1 fruit fly cellular context compared by ENCODE assay signal in the genomic region with DNA sequence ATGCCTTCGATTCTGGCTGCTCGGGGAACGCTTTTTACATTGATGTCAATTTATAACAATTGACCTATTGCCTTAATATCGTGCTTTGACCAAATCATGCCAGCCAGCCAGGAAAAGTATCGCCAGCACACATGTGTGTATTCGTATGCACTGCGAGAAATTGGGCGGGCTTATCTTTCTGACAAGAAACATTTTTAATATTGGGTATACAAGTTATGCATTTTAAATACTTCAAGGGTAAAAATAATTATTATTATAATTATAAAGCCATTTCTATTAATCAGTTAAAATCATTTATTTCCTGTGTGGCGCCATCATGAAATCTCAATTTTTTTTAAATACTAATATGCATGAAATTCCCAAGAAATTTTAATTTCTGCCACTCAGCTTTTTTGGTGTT.
TF ChIP-seq lines count a peak whose summit lies in the region.

No protein-coding gene starts in this region.

TF ChIP-seq in whole organism, embryonic, 481 proteins besides CTCF, POLR2A, EP300 and RAD21 (continued from another document):
- no peak for TF ChIP-seq prd (optimal IDR thresholded peaks at IDR 0.05; lab: Kevin White, UChicago)
- TF ChIP-seq prd (GFP tag; IDR thresholded peaks at IDR 0.05; lab: Robert Waterston, UW) = peak; percentile 75
- no peak for TF ChIP-seq tx (GFP tag; optimal IDR thresholded peaks at IDR 0.05; lab: Kevin White, UChicago)
- TF ChIP-seq CG11247 (GFP tag; IDR thresholded peaks at IDR 0.05; lab: Robert Waterston, UW) = no peak
- TF ChIP-seq CG13296 (GFP tag; optimal IDR thresholded peaks at IDR 0.05; lab: Kevin White, UChicago) = no peak
- peak; percentile 60 for TF ChIP-seq nmo (GFP tag; optimal IDR thresholded peaks at IDR 0.05; lab: Kevin White, UChicago)
- TF ChIP-seq CG5953 (GFP tag; IDR thresholded peaks at IDR 0.05; lab: Robert Waterston, UW) = 0 out of 2 replicates have a peak, but pooled peaks have one; percentile 19
- peak; percentile 31 for TF ChIP-seq CG30431 (GFP tag; optimal IDR thresholded peaks at IDR 0.05; lab: Kevin White, UChicago)
- no peak for TF ChIP-seq Myb (GFP tag; optimal IDR thresholded peaks at IDR 0.05; lab: Kevin White, UChicago)
- no peak for TF ChIP-seq nerfin-1 (tag; optimal IDR thresholded peaks at IDR 0.05; lab: Kevin White, UChicago)
- peak; percentile 46; the same call in 1 of the 2 replicates for TF ChIP-seq CG14014 (GFP tag; IDR thresholded peaks at IDR 0.05; lab: Robert Waterston, UW)
- TF ChIP-seq CG10274 (GFP tag; optimal IDR thresholded peaks at IDR 0.05; lab: Kevin White, UChicago) = no peak
- TF ChIP-seq CG14965 (GFP tag; optimal IDR thresholded peaks at IDR 0.05; lab: Kevin White, UChicago; ENCODE audit: borderline replicate concordance) = no peak
- TF ChIP-seq lov (optimal IDR thresholded peaks at IDR 0.05; lab: Kevin White, UChicago) = no peak
- TF ChIP-seq lov (GFP tag; IDR thresholded peaks at IDR 0.05; lab: Robert Waterston, UW) = no peak
- peak in 1 of 3 experiments; percentile 26 for TF ChIP-seq lola (GFP tag; optimal IDR thresholded peaks at IDR 0.05; lab: Kevin White, UChicago)
- TF ChIP-seq Bteb2 (GFP tag; optimal IDR thresholded peaks at IDR 0.05; lab: Kevin White, UChicago) = no peak
- no peak for TF ChIP-seq Sry-δ (GFP tag; optimal IDR thresholded peaks at IDR 0.05; lab: Kevin White, UChicago)
- TF ChIP-seq croc (GFP tag; conservative IDR thresholded peaks at IDR 0.05; lab: Robert Waterston, UW) = no peak
- peak; percentile 34 for TF ChIP-seq CG9727 (GFP tag; optimal IDR thresholded peaks at IDR 0.05; lab: Kevin White, UChicago)
- TF ChIP-seq CG2712 (tag; optimal IDR thresholded peaks at IDR 0.05; lab: Kevin White, UChicago) = peak; percentile 39
- TF ChIP-seq CG8944 (GFP tag; optimal IDR thresholded peaks at IDR 0.05; lab: Kevin White, UChicago) = no peak
- no peak for TF ChIP-seq CG6854 (GFP tag; optimal IDR thresholded peaks at IDR 0.05; lab: Kevin White, UChicago)
- TF ChIP-seq Bgb (GFP tag; IDR thresholded peaks at IDR 0.05; lab: Robert Waterston, UW; ENCODE audit: partially characterized antibody) = no peak
- TF ChIP-seq CG6813 (GFP tag; optimal IDR thresholded peaks at IDR 0.05; lab: Kevin White, UChicago) = no peak
- no peak for TF ChIP-seq bigmax (GFP tag; optimal IDR thresholded peaks at IDR 0.05; lab: Kevin White, UChicago)
- TF ChIP-seq CG43689 (GFP tag; IDR thresholded peaks at IDR 0.05; lab: Robert Waterston, UW) = no peak
- no peak for TF ChIP-seq CG34376 (GFP tag; optimal IDR thresholded peaks at IDR 0.05; lab: Kevin White, UChicago)
- TF ChIP-seq CG12155 (GFP tag; optimal IDR thresholded peaks at IDR 0.05; lab: Kevin White, UChicago) = peak; percentile 7
- TF ChIP-seq GATAe (GFP tag; conservative IDR thresholded peaks at IDR 0.05; lab: Robert Waterston, UW) = no peak
- no peak for TF ChIP-seq CG15269 (tag; optimal IDR thresholded peaks at IDR 0.05; lab: Kevin White, UChicago)
- TF ChIP-seq Xbp1 (GFP tag; optimal IDR thresholded peaks at IDR 0.05; lab: Kevin White, UChicago) = peak; percentile 23
- 0 out of 3 replicates have a peak, but pooled peaks have one; percentile 35 for TF ChIP-seq CG34422 (GFP tag; IDR thresholded peaks at IDR 0.05; lab: Robert Waterston, UW)
- peak; percentile 60; the same call in 1 of the 3 replicates for TF ChIP-seq ci (GFP tag; IDR thresholded peaks at IDR 0.05; lab: Robert Waterston, UW)
- TF ChIP-seq dmrt11E (tag; optimal IDR thresholded peaks at IDR 0.05; lab: Kevin White, UChicago) = peak; percentile 52
- peak; percentile 11 for TF ChIP-seq Spps (tag; optimal IDR thresholded peaks at IDR 0.05; lab: Kevin White, UChicago)
- no peak for TF ChIP-seq cad (GFP tag; optimal IDR thresholded peaks at IDR 0.05; lab: Kevin White, UChicago)
- TF ChIP-seq CG2202 (tag; optimal IDR thresholded peaks at IDR 0.05; lab: Kevin White, UChicago) = no peak
- no peak for TF ChIP-seq CG7357 (GFP tag; IDR thresholded peaks at IDR 0.05; lab: Robert Waterston, UW)
- peak; percentile 19; the same call in 1 of the 2 replicates for TF ChIP-seq CG4404 (GFP tag; IDR thresholded peaks at IDR 0.05; lab: Robert Waterston, UW)
- no peak for TF ChIP-seq lbe (GFP tag; optimal IDR thresholded peaks at IDR 0.05; lab: Kevin White, UChicago)
- TF ChIP-seq CG1529 (GFP tag; optimal IDR thresholded peaks at IDR 0.05; lab: Kevin White, UChicago) = peak; percentile 2
- TF ChIP-seq vvl (GFP tag; IDR thresholded peaks at IDR 0.05; lab: Robert Waterston, UW) = peak; percentile 39; the same call in 1 of the 2 replicates
- no peak for TF ChIP-seq CG1792 (GFP tag; optimal IDR thresholded peaks at IDR 0.05; lab: Kevin White, UChicago)
- TF ChIP-seq cas (GFP tag; IDR thresholded peaks at IDR 0.05; lab: Robert Waterston, UW) = no peak
- TF ChIP-seq CG13287 (GFP tag; IDR thresholded peaks at IDR 0.05; lab: Robert Waterston, UW; ENCODE audit: partially characterized antibody) = no peak
- no peak for TF ChIP-seq luna (GFP tag; optimal IDR thresholded peaks at IDR 0.05; lab: Kevin White, UChicago)
- TF ChIP-seq CG32767 (GFP tag; IDR thresholded peaks at IDR 0.05; lab: Robert Waterston, UW) = 0 out of 2 replicates have a peak, but pooled peaks have one; percentile 43
- TF ChIP-seq CG7372 (GFP tag; IDR thresholded peaks at IDR 0.05; lab: Robert Waterston, UW) = no peak
- no peak for TF ChIP-seq hbn (GFP tag; IDR thresholded peaks at IDR 0.05; lab: Robert Waterston, UW; ENCODE audit: partially characterized antibody)
- TF ChIP-seq fd64A (GFP tag; optimal IDR thresholded peaks at IDR 0.05; lab: Kevin White, UChicago) = no peak
- no peak for TF ChIP-seq bbx (GFP tag; IDR thresholded peaks at IDR 0.05; lab: Robert Waterston, UW; ENCODE audit: partially characterized antibody)
- no peak for TF ChIP-seq zfh2 (GFP tag; optimal IDR thresholded peaks at IDR 0.05; lab: Kevin White, UChicago)
- 0 out of 2 replicates have a peak, but pooled peaks have one; percentile 15 for TF ChIP-seq ttk (GFP tag; IDR thresholded peaks at IDR 0.05; lab: Robert Waterston, UW)
- no peak for TF ChIP-seq repo (GFP tag; optimal IDR thresholded peaks at IDR 0.05; lab: Kevin White, UChicago)
- no peak for TF ChIP-seq Nf-YC (tag; optimal IDR thresholded peaks at IDR 0.05; lab: Kevin White, UChicago)
- TF ChIP-seq B-H1 (GFP tag; IDR thresholded peaks at IDR 0.05; lab: Robert Waterston, UW) = peak; percentile 18; the same call in 1 of the 3 replicates
- no peak for TF ChIP-seq Atf-2 (GFP tag; optimal IDR thresholded peaks at IDR 0.05; lab: Kevin White, UChicago)
- TF ChIP-seq twi (tag; optimal IDR thresholded peaks at IDR 0.05; lab: Kevin White, UChicago) = no peak
- no peak for TF ChIP-seq Trl (optimal IDR thresholded peaks at IDR 0.05; lab: Kevin White, UChicago)
- no peak for TF ChIP-seq Trl (GFP tag; optimal IDR thresholded peaks at IDR 0.05; lab: Kevin White, UChicago)
- no peak for TF ChIP-seq CG7745 (tag; optimal IDR thresholded peaks at IDR 0.05; lab: Kevin White, UChicago)
- no peak for TF ChIP-seq peb (GFP tag; IDR thresholded peaks at IDR 0.05; lab: Robert Waterston, UW)
- TF ChIP-seq jigr1 (GFP tag; IDR thresholded peaks at IDR 0.05; lab: Robert Waterston, UW) = no peak
- 0 out of 3 replicates have a peak, but pooled peaks have one; percentile 24 for TF ChIP-seq CG2199 (GFP tag; IDR thresholded peaks at IDR 0.05; lab: Robert Waterston, UW)
- no peak for TF ChIP-seq H15 (GFP tag; IDR thresholded peaks at IDR 0.05; lab: Robert Waterston, UW)
- no peak for TF ChIP-seq Stat92E (GFP tag; optimal IDR thresholded peaks at IDR 0.05; lab: Kevin White, UChicago)
- peak; percentile 41 for TF ChIP-seq CG8924 (tag; optimal IDR thresholded peaks at IDR 0.05; lab: Kevin White, UChicago)
- TF ChIP-seq sug (tag; optimal IDR thresholded peaks at IDR 0.05; lab: Kevin White, UChicago) = no peak
- TF ChIP-seq CG10565 (GFP tag; optimal IDR thresholded peaks at IDR 0.05; lab: Kevin White, UChicago) = no peak
- no peak for TF ChIP-seq CG13894 (tag; optimal IDR thresholded peaks at IDR 0.05; lab: Kevin White, UChicago)
- TF ChIP-seq pita (GFP tag; optimal IDR thresholded peaks at IDR 0.05; lab: Kevin White, UChicago) = no peak
- peak; percentile 8 for TF ChIP-seq Asciz (GFP tag; optimal IDR thresholded peaks at IDR 0.05; lab: Kevin White, UChicago)
- TF ChIP-seq CG8290 (GFP tag; optimal IDR thresholded peaks at IDR 0.05; lab: Kevin White, UChicago) = no peak
- no peak for TF ChIP-seq CG8290 (tag; optimal IDR thresholded peaks at IDR 0.05; lab: Kevin White, UChicago)
- TF ChIP-seq CG10209 (GFP tag; optimal IDR thresholded peaks at IDR 0.05; lab: Kevin White, UChicago) = peak; percentile 28
- no peak for TF ChIP-seq ftz-f1 (GFP tag; optimal IDR thresholded peaks at IDR 0.05; lab: Kevin White, UChicago)
- TF ChIP-seq Side (GFP tag; optimal IDR thresholded peaks at IDR 0.05; lab: Kevin White, UChicago) = no peak
- no peak for TF ChIP-seq br (optimal IDR thresholded peaks at IDR 0.05; lab: Kevin White, UChicago)
- TF ChIP-seq cwo (GFP tag; optimal IDR thresholded peaks at IDR 0.05; lab: Kevin White, UChicago) = no peak
- peak; percentile 47 for TF ChIP-seq grau (tag; optimal IDR thresholded peaks at IDR 0.05; lab: Kevin White, UChicago)
- no peak for TF ChIP-seq CG15073 (GFP tag; optimal IDR thresholded peaks at IDR 0.05; lab: Kevin White, UChicago)
- no peak for TF ChIP-seq shn (GFP tag; optimal IDR thresholded peaks at IDR 0.05; lab: Kevin White, UChicago)
- TF ChIP-seq CG3065 (GFP tag; optimal IDR thresholded peaks at IDR 0.05; lab: Kevin White, UChicago) = no peak
- TF ChIP-seq emc (GFP tag; optimal IDR thresholded peaks at IDR 0.05; lab: Kevin White, UChicago) = no peak
- no peak for TF ChIP-seq scrt (GFP tag; optimal IDR thresholded peaks at IDR 0.05; lab: Kevin White, UChicago)
- TF ChIP-seq lmd (GFP tag; IDR thresholded peaks at IDR 0.05; lab: Robert Waterston, UW) = peak; percentile 37
- TF ChIP-seq da (GFP tag; optimal IDR thresholded peaks at IDR 0.05; lab: Kevin White, UChicago) = no peak
- TF ChIP-seq en (GFP tag; optimal IDR thresholded peaks at IDR 0.05; lab: Kevin White, UChicago) = no peak
- no peak for TF ChIP-seq CG9609 (GFP tag; optimal IDR thresholded peaks at IDR 0.05; lab: Kevin White, UChicago)
- TF ChIP-seq klu (GFP tag; IDR thresholded peaks at IDR 0.05; lab: Robert Waterston, UW) = no peak
- no peak for TF ChIP-seq maf-S (GFP tag; optimal IDR thresholded peaks at IDR 0.05; lab: Kevin White, UChicago)
- TF ChIP-seq CG10462 (GFP tag; optimal IDR thresholded peaks at IDR 0.05; lab: Kevin White, UChicago) = no peak
- TF ChIP-seq CG12391 (tag; optimal IDR thresholded peaks at IDR 0.05; lab: Kevin White, UChicago) = peak; percentile 48
- no peak for TF ChIP-seq Atf3 (GFP tag; optimal IDR thresholded peaks at IDR 0.05; lab: Kevin White, UChicago)
- no peak for TF ChIP-seq CG8359 (GFP tag; optimal IDR thresholded peaks at IDR 0.05; lab: Kevin White, UChicago; ENCODE audit: borderline replicate concordance)
- no peak for TF ChIP-seq z (GFP tag; IDR thresholded peaks at IDR 0.05; lab: Robert Waterston, UW)
- peak; percentile 41 for TF ChIP-seq Ssrp (tag; optimal IDR thresholded peaks at IDR 0.05; lab: Kevin White, UChicago)
